Fruit fly (Drosophila melanogaster) whole organism, embryonic: ENCODE results near the gene Kua.

Experiments used
- Atf-2 ChIP-seq: fragments of 200-800 bp; sonication (Bioruptor generic); optimal IDR thresholded peaks from 2 replicates; lab custom pipeline; 2016; ENCODE audit warnings: missing biosample characterization, missing genetic modification characterization
- Awh ChIP-seq: fragments of 200-800 bp; sonication (Bioruptor generic); IDR thresholded peaks from 2 replicates; pipeline ENCODE4, ENCODE4 v1.3.6; 2022; ENCODE audit warnings: missing biosample characterization, missing genetic modification characterization
- Bdp1 ChIP-seq: fragments of 200-800 bp; sonication (Bioruptor generic); optimal IDR thresholded peaks from 3 replicates; lab custom pipeline; 2016; ENCODE audit warnings: missing biosample characterization, missing genetic modification characterization
- BtbVII ChIP-seq: fragments of 200-800 bp; sonication (Bioruptor generic); optimal IDR thresholded peaks from 3 replicates; lab custom pipeline; 2017; ENCODE audit warnings: missing biosample characterization, mild to moderate bottlenecking, missing genetic modification characterization
- CG10543 ChIP-seq: fragments of 200-800 bp; sonication (Bioruptor generic); optimal IDR thresholded peaks from 3 replicates; lab custom pipeline; 2017; ENCODE audit warnings: missing biosample characterization, mild to moderate bottlenecking, missing genetic modification characterization, moderate library complexity
- CG11398 ChIP-seq: fragments of 200-800 bp; sonication (Bioruptor generic); optimal IDR thresholded peaks from 2 replicates; lab custom pipeline; 2016; ENCODE audit warnings: missing biosample characterization, missing genetic modification characterization
- CG12219 ChIP-seq: fragments of 200-800 bp; sonication (Bioruptor generic); optimal IDR thresholded peaks from 3 replicates; lab custom pipeline; 2018; ENCODE audit warnings: missing biosample characterization, mild to moderate bottlenecking, missing genetic modification characterization
- CG13424 ChIP-seq: fragments of 200-800 bp; sonication (Bioruptor generic); optimal IDR thresholded peaks from 2 replicates; lab custom pipeline; 2019; ENCODE audit warnings: missing biosample characterization, mild to moderate bottlenecking, missing genetic modification characterization, moderate library complexity
- CG13894 ChIP-seq: fragments of 200-800 bp; sonication (Bioruptor generic); optimal IDR thresholded peaks from 3 replicates; lab custom pipeline; 2018; ENCODE audit warnings: missing biosample characterization, mild to moderate bottlenecking, missing genetic modification characterization, moderate library complexity
- CG14050 ChIP-seq: fragments of 200-800 bp; sonication (Bioruptor generic); IDR thresholded peaks from 3 replicates; pipeline ENCODE4 v1.3.6; 2022; ENCODE audit warnings: missing biosample characterization, missing genetic modification characterization
- CG1602 ChIP-seq: fragments of 200-800 bp; sonication (Bioruptor generic); optimal IDR thresholded peaks from 3 replicates; lab custom pipeline; 2016; ENCODE audit warnings: missing biosample characterization, missing genetic modification characterization
- CG16779 ChIP-seq: fragments of 200-800 bp; sonication (Bioruptor generic); IDR thresholded peaks from 2 replicates; pipeline ENCODE4 v1.3.6; 2022; ENCODE audit warnings: missing biosample characterization, missing genetic modification characterization
- CG17829 ChIP-seq: fragments of 200-800 bp; optimal IDR thresholded peaks from 2 replicates; lab custom pipeline; 2019; ENCODE audit warnings: missing biosample characterization, mild to moderate bottlenecking, missing genetic modification characterization, moderate library complexity
- CG1792 ChIP-seq: fragments of 200-800 bp; sonication (Bioruptor generic); optimal IDR thresholded peaks from 2 replicates; lab custom pipeline; 2016; ENCODE audit warnings: missing biosample characterization, missing genetic modification characterization
- CG2120 ChIP-seq: fragments of 200-800 bp; sonication (Bioruptor generic); optimal IDR thresholded peaks from 3 replicates; lab custom pipeline; 2016; ENCODE audit warnings: missing biosample characterization, missing genetic modification characterization
- CG3065 ChIP-seq: fragments of 200-800 bp; sonication (Bioruptor generic); optimal IDR thresholded peaks from 2 replicates; lab custom pipeline; 2016; ENCODE audit warnings: missing biosample characterization, missing genetic modification characterization
- CG3281 ChIP-seq: fragments of 200-800 bp; sonication (Bioruptor generic); optimal IDR thresholded peaks from 3 replicates; lab custom pipeline; 2017; ENCODE audit warnings: missing biosample characterization, mild to moderate bottlenecking, missing genetic modification characterization
- CG3838 ChIP-seq: fragments of 200-800 bp; sonication (Bioruptor generic); optimal IDR thresholded peaks from 3 replicates; lab custom pipeline; 2016; ENCODE audit warnings: missing biosample characterization, missing genetic modification characterization
- CG3847 ChIP-seq: fragments of 200-800 bp; sonication (Bioruptor generic); IDR thresholded peaks from 2 replicates; pipeline ENCODE4 v1.3.6; 2022; ENCODE audit warnings: missing biosample characterization, missing genetic modification characterization
- CG6689 ChIP-seq: fragments of 200-800 bp; sonication (Bioruptor generic); IDR thresholded peaks from 2 replicates; pipeline ENCODE4 v1.3.6; 2022; ENCODE audit warnings: missing biosample characterization, missing genetic modification characterization
- CG6765 ChIP-seq: fragments of 200-800 bp; sonication (Bioruptor generic); optimal IDR thresholded peaks from 3 replicates; lab custom pipeline; 2017; ENCODE audit warnings: missing biosample characterization, mild to moderate bottlenecking, missing genetic modification characterization
- CG9609 ChIP-seq: fragments of 200-800 bp; sonication (Bioruptor generic); optimal IDR thresholded peaks from 3 replicates; lab custom pipeline; 2016; ENCODE audit warnings: missing biosample characterization, missing genetic modification characterization
- CG9817 ChIP-seq: fragments of 200-800 bp; sonication (Bioruptor generic); optimal IDR thresholded peaks from 2 replicates; lab custom pipeline; 2018; ENCODE audit warnings: missing biosample characterization, mild to moderate bottlenecking, missing genetic modification characterization, moderate library complexity
- CoRest ChIP-seq: fragments of 200-800 bp; sonication (Bioruptor generic); optimal IDR thresholded peaks from 3 replicates; lab custom pipeline; 2018; ENCODE audit warnings: missing biosample characterization, mild to moderate bottlenecking, missing genetic modification characterization, moderate library complexity
- Dek ChIP-seq: fragments of 200-800 bp; sonication (Bioruptor generic); optimal IDR thresholded peaks from 3 replicates; lab custom pipeline; 2019; ENCODE audit warnings: missing biosample characterization, mild to moderate bottlenecking, missing genetic modification characterization, moderate library complexity
- Dp ChIP-seq: fragments of 200-800 bp; sonication (Bioruptor generic); optimal IDR thresholded peaks from 2 replicates; lab custom pipeline; 2018; ENCODE audit warnings: missing biosample characterization, mild to moderate bottlenecking, missing genetic modification characterization, moderate library complexity
- Elba2 ChIP-seq: fragments of 200-800 bp; sonication (Bioruptor generic); optimal IDR thresholded peaks from 3 replicates; lab custom pipeline; 2016; ENCODE audit warnings: missing biosample characterization, missing genetic modification characterization
- Gsc ChIP-seq: fragments of 200-800 bp; sonication (Bioruptor generic); IDR thresholded peaks from 2 replicates; pipeline ENCODE4 v1.3.6; 2022; ENCODE audit warnings: missing biosample characterization, missing genetic modification characterization
- Lim3 ChIP-seq: fragments of 200-800 bp; sonication (Bioruptor generic); IDR thresholded peaks from 2 replicates; pipeline ENCODE4 v1.3.6; 2022; ENCODE audit warnings: missing biosample characterization, missing genetic modification characterization
- Neu2 ChIP-seq: fragments of 200-800 bp; sonication (Bioruptor generic); optimal IDR thresholded peaks from 3 replicates; lab custom pipeline; 2016; ENCODE audit warnings: missing biosample characterization, missing genetic modification characterization, borderline replicate concordance
- Nf-YA ChIP-seq: fragments of 200-800 bp; sonication (Bioruptor generic); IDR thresholded peaks from 2 replicates; pipeline ENCODE4 v1.3.6; 2022; ENCODE audit warnings: missing biosample characterization, missing genetic modification characterization
- Poxn ChIP-seq: fragments of 200-800 bp; sonication (Bioruptor generic); IDR thresholded peaks from 2 replicates; pipeline ENCODE4 v1.3.6; 2022; ENCODE audit warnings: missing biosample characterization, missing genetic modification characterization
- Taf1 ChIP-seq: fragments of 200-800 bp; sonication (Bioruptor generic); IDR thresholded peaks from 2 replicates; pipeline ENCODE4 v1.3.6; 2022; ENCODE audit warnings: missing biosample characterization, missing genetic modification characterization
- Tbp ChIP-seq: fragments of >200 bp; optimal IDR thresholded peaks from 2 replicates; lab custom pipeline; 2018; ENCODE audit warnings: missing biosample characterization, missing genetic modification characterization
- Xbp1 ChIP-seq: fragments of 200-800 bp; sonication (Bioruptor generic); optimal IDR thresholded peaks from 3 replicates; lab custom pipeline; 2016; ENCODE audit warnings: missing biosample characterization, mild to moderate bottlenecking, missing genetic modification characterization
- ase ChIP-seq: fragments of 200-800 bp; sonication (Bioruptor generic); IDR thresholded peaks from 3 replicates; pipeline ENCODE4 v1.3.6; 2022; ENCODE audit warnings: missing biosample characterization, missing genetic modification characterization
- az2 ChIP-seq: fragments of 200-800 bp; sonication (Bioruptor generic); optimal IDR thresholded peaks from 3 replicates; lab custom pipeline; 2016; ENCODE audit warnings: missing biosample characterization, missing genetic modification characterization
- ewg ChIP-seq: fragments of 200-800 bp; sonication (Bioruptor generic); optimal IDR thresholded peaks from 3 replicates; lab custom pipeline; 2017; ENCODE audit warnings: mild to moderate bottlenecking, missing biosample characterization, missing genetic modification reagents, missing genetic modification characterization
- eyg ChIP-seq: fragments of 200-800 bp; sonication (Bioruptor generic); optimal IDR thresholded peaks from 3 replicates; lab custom pipeline; 2016; ENCODE audit warnings: missing biosample characterization, missing genetic modification characterization
- gfzf ChIP-seq: fragments of 200-800 bp; sonication (Bioruptor generic); optimal IDR thresholded peaks from 2 replicates; lab custom pipeline; 2016; ENCODE audit warnings: missing biosample characterization, mild to moderate bottlenecking, missing genetic modification characterization, moderate library complexity
- ham ChIP-seq: fragments of 200-800 bp; sonication (Bioruptor generic); IDR thresholded peaks from 2 replicates; pipeline ENCODE4 v1.3.6; 2022; ENCODE audit warnings: missing biosample characterization, missing genetic modification characterization
- hkb ChIP-seq, 2 experiments: fragments of 200-800 bp in 1 of 2; fragments of >200 bp in 1 of 2; sonication (Bioruptor generic) in 1 of 2; IDR thresholded peaks in 1 of 2; optimal IDR thresholded peaks in 1 of 2; 2 replicates each; pipeline versions ENCODE4 v1.3.6 to Lab custom; 2017 to 2022; ENCODE audit warnings: missing biosample characterization in 1 of 2, missing genetic modification characterization in 1 of 2
- phol ChIP-seq: fragments of 200-800 bp; sonication (Bioruptor generic); optimal IDR thresholded peaks from 3 replicates; lab custom pipeline; 2018; ENCODE audit warnings: missing biosample characterization, mild to moderate bottlenecking, missing genetic modification characterization, moderate library complexity
- sens ChIP-seq: fragments of 200-800 bp; sonication (Bioruptor generic); peaks from one replicate; lab custom pipeline; 2016; ENCODE audit warnings: missing biosample characterization, missing genetic modification characterization
- seq ChIP-seq: fragments of 200-800 bp; sonication (Bioruptor generic); IDR thresholded peaks from 2 replicates; pipeline ENCODE4 v1.3.6; 2022; ENCODE audit warnings: missing biosample characterization, missing genetic modification characterization
- sob ChIP-seq: fragments of 200-800 bp; sonication (Bioruptor generic); IDR thresholded peaks from 2 replicates; pipeline ENCODE4 v1.3.6; 2022; ENCODE audit warnings: missing biosample characterization, missing genetic modification characterization
- sqz ChIP-seq: fragments of 200-800 bp; sonication (Bioruptor generic); optimal IDR thresholded peaks from 3 replicates; lab custom pipeline; 2018; ENCODE audit warnings: missing biosample characterization, mild to moderate bottlenecking, missing genetic modification characterization
- vnd ChIP-seq: fragments of 200-800 bp; sonication (Bioruptor generic); IDR thresholded peaks from 3 replicates; pipeline ENCODE4 v1.3.6; 2022; ENCODE audit warnings: missing biosample characterization, missing genetic modification characterization; ENCODE audit not compliant: partially characterized antibody
- yki ChIP-seq: fragments of >200 bp; optimal IDR thresholded peaks from 3 replicates; lab custom pipeline; 2018

Kua gene

DNA sequence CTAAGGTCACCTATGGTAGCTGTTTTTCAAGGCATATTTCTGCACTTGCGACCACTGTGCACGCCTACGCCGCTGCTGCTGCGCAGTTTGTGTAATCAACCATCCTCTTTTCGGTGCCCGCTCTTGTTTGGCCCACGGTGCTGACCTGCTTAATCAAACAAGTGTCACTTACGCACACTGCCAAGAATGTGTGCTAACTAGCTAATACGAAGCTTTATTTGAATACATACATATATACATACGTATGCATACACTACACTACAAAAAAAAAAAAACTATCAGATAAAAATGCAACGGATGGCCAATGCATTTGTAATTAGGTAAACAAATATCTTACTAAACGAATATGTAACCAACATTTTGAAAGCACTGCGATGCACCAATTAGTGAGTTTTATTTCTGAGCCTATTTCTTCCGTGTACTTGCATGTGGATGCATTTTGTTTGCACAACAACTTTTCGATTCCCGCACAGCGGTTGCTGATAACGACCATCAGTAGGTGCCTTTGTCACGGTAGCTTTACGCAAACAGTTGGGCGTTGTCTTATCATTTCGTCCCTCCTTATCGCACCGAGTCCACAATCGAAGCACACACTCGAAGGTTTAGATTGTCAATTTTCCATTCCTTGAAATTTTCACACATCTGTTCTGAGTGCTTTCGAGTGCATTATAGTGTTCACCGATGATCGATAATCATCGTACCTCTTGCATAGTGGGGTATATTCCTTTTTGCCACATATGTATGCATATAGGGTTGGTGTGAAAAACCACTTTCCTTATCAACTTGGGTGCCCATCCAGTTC lies 10.9 kb upstream of the Kua start (continued):
- TF ChIP-seq phol (peak; percentile 83), ewg (GFP tag; lab: Kevin White, UChicago) (peak; percentile 71), Nf-YA (GFP tag; lab: Robert Waterston, UW) (peak; percentile 73), CG3065 (GFP tag; lab: Kevin White, UChicago) (no peak), Tbp (GFP tag; lab: Kevin White, UChicago) (no peak), Bdp1 (GFP tag; lab: Kevin White, UChicago) (peak; percentile 72), Neu2 (GFP tag; lab: Kevin White, UChicago) (no peak), CG14050 (GFP tag; lab: Robert Waterston, UW) (peak; percentile 82), CG9609 (GFP tag; lab: Kevin White, UChicago) (peak; percentile 78), yki (lab: Kevin White, UChicago) (no peak), CG1602 (GFP tag; lab: Kevin White, UChicago) (peak; percentile 79), CG11398 (peak; percentile 78), Lim3 (0 out of 2 replicates have a peak, but pooled peaks have one; percentile 7), az2 (GFP tag; lab: Kevin White, UChicago) (peak; percentile 84), CG13424 (peak; percentile 84), CG3281 (GFP tag; lab: Kevin White, UChicago) (peak; percentile 77), CG12219 (GFP tag; lab: Kevin White, UChicago) (peak; percentile 78), CG13894 (tag; lab: Kevin White, UChicago) (peak; percentile 14), sob (GFP tag; lab: Robert Waterston, UW) (peak; percentile 74), CG3838 (GFP tag; lab: Kevin White, UChicago) (peak; percentile 60), CoRest (tag; lab: Kevin White, UChicago) (peak; percentile 83), Elba2 (GFP tag; lab: Kevin White, UChicago) (no peak), CG16779 (GFP tag; lab: Robert Waterston, UW) (0 out of 2 replicates have a peak, but pooled peaks have one; percentile 44), hkb (optimal IDR thresholded peaks at IDR 0.05; lab: Kevin White, UChicago) (no peak), hkb (GFP tag; IDR thresholded peaks at IDR 0.05; lab: Robert Waterston, UW) (peak; percentile 91), gfzf (no peak), CG6689 (peak; percentile 89), CG9817 (tag; lab: Kevin White, UChicago) (peak; percentile 57), eyg (peak; percentile 63), ase (peak; percentile 82), seq (peak; percentile 90), sqz (GFP tag; lab: Kevin White, UChicago) (peak; percentile 85), CG6765 (GFP tag; lab: Kevin White, UChicago) (peak; percentile 68), CG1792 (GFP tag; lab: Kevin White, UChicago) (peak; percentile 43), Awh (GFP tag; lab: Robert Waterston, UW) (peak; percentile 90), ham (GFP tag; lab: Robert Waterston, UW) (no peak), Atf-2 (GFP tag; lab: Kevin White, UChicago) (peak; percentile 79), Poxn (no peak), CG17829 (tag; lab: Kevin White, UChicago) (peak; percentile 79), Gsc (GFP tag; lab: Robert Waterston, UW) (peak; percentile 66; the same call in 1 of the 2 replicates), Xbp1 (GFP tag; lab: Kevin White, UChicago) (peak; percentile 83), Dp (GFP tag; lab: Kevin White, UChicago) (no peak), CG3847 (GFP tag; lab: Robert Waterston, UW) (peak; percentile 51), CG10543 (GFP tag; lab: Kevin White, UChicago) (peak; percentile 70), sens (peak; percentile 98), Dek (tag; lab: Kevin White, UChicago) (peak; percentile 77), Taf1 (GFP tag; lab: Robert Waterston, UW) (peak; percentile 42; the same call in 1 of the 2 replicates), BtbVII (peak; percentile 83), vnd (GFP tag; lab: Robert Waterston, UW) (peak; percentile 48; the same call in 2 of the 3 replicates), CG2120 (GFP tag; lab: Kevin White, UChicago) (peak; percentile 72)
